Worm (Caenorhabditis elegans) whole organism, late embryonic: ENCODE measurements around the gene tbc-13.

Experiments
- F13H6.1 ChIP-seq: sonication (generic microtip); optimal IDR thresholded peaks from 2 replicates; lab custom pipeline; 2016; ENCODE audit warnings: missing genetic modification characterization, missing compliant biosample characterization
- ceh-30 ChIP-seq: fragments of 150-350 bp; optimal IDR thresholded peaks from 2 replicates; lab custom pipeline; 2014; ENCODE audit warnings: missing biosample characterization, missing genetic modification characterization
- dmd-4 ChIP-seq: sonication (generic microtip); optimal IDR thresholded peaks from 2 replicates; lab custom pipeline; 2016; ENCODE audit warnings: borderline replicate concordance, missing genetic modification characterization, missing compliant biosample characterization
- elt-2 ChIP-seq: sonication (generic microtip); optimal IDR thresholded peaks from 2 replicates; lab custom pipeline; 2016; ENCODE audit warnings: missing genetic modification reagents, missing genetic modification characterization, missing compliant biosample characterization
- elt-4 ChIP-seq: sonication (generic microtip); optimal IDR thresholded peaks from 2 replicates; lab custom pipeline; 2016; ENCODE audit warnings: missing genetic modification characterization, missing compliant biosample characterization
- lin-11 ChIP-seq: fragments of 200-800 bp; sonication (Bioruptor generic); optimal IDR thresholded peaks from 2 replicates; lab custom pipeline; 2018; ENCODE audit warnings: mild to moderate bottlenecking, missing genetic modification characterization, missing compliant biosample characterization
- mec-3 ChIP-seq: sonication (generic microtip); optimal IDR thresholded peaks from 2 replicates; lab custom pipeline; 2016; ENCODE audit warnings: borderline replicate concordance, missing genetic modification characterization, missing compliant biosample characterization
- nhr-11 ChIP-seq: fragments of 150-350 bp; optimal IDR thresholded peaks from 2 replicates; lab custom pipeline; 2014; ENCODE audit warnings: missing biosample characterization, missing genetic modification characterization
- sdc-2 ChIP-seq: sonication (generic microtip); optimal IDR thresholded peaks from 2 replicates; lab custom pipeline; 2016; ENCODE audit warnings: missing genotype, missing genetic modification characterization, missing compliant biosample characterization
- unc-42 ChIP-seq: sonication (generic microtip); optimal IDR thresholded peaks from 2 replicates; lab custom pipeline; 2016; ENCODE audit warnings: missing genotype, missing genetic modification characterization, missing compliant biosample characterization

ce11 chrX:12438266-12438665 is 46.6 kb upstream of the tbc-13 start:
- TF ChIP-seq elt-2 (tag; lab: Kevin White, UChicago) (no peak), elt-4 (tag; lab: Kevin White, UChicago) (no peak), dmd-4 (tag; lab: Kevin White, UChicago) (no peak), F13H6.1 (tag; lab: Kevin White, UChicago) (no peak), nhr-11 (no peak), mec-3 (tag; lab: Kevin White, UChicago) (no peak), ceh-30 (tag; lab: Kevin White, UChicago) (no peak), lin-11 (no peak), sdc-2 (no peak), unc-42 (tag; lab: Kevin White, UChicago) (no peak)
